Fruit fly (Drosophila melanogaster) whole organism, embryonic: ENCODE measurements around the gene CaMKI.

Experiments used
- Ada2b ChIP-seq: fragments of 200-800 bp; sonication (Bioruptor generic); IDR thresholded peaks from 2 replicates; pipeline ENCODE4 v1.3.6; 2022; ENCODE audit warnings: missing biosample characterization, missing genetic modification characterization
- Bteb2 ChIP-seq: fragments of 200-800 bp; sonication (Bioruptor generic); optimal IDR thresholded peaks from 2 replicates; lab custom pipeline; 2016; ENCODE audit warnings: missing biosample characterization, missing genetic modification characterization
- CG13624 ChIP-seq: fragments of 200-800 bp; sonication (Bioruptor generic); optimal IDR thresholded peaks from 2 replicates; lab custom pipeline; 2016; ENCODE audit warnings: missing biosample characterization, missing genetic modification characterization
- CG13894 ChIP-seq: fragments of 200-800 bp; sonication (Bioruptor generic); optimal IDR thresholded peaks from 3 replicates; lab custom pipeline; 2018; ENCODE audit warnings: missing biosample characterization, mild to moderate bottlenecking, missing genetic modification characterization, moderate library complexity
- CG14441 ChIP-seq: fragments of 200-800 bp; sonication (Bioruptor generic); IDR thresholded peaks from 2 replicates; pipeline ENCODE4 v1.3.6; 2022; ENCODE audit warnings: missing biosample characterization, missing genetic modification characterization
- CG1602 ChIP-seq: fragments of 200-800 bp; sonication (Bioruptor generic); optimal IDR thresholded peaks from 3 replicates; lab custom pipeline; 2016; ENCODE audit warnings: missing biosample characterization, missing genetic modification characterization
- CG2129 ChIP-seq: fragments of 200-800 bp; sonication (Bioruptor generic); IDR thresholded peaks from 2 replicates; pipeline ENCODE4 v1.3.6; 2022; ENCODE audit warnings: missing biosample characterization, missing genetic modification characterization; ENCODE audit not compliant: partially characterized antibody
- CG2199 ChIP-seq: fragments of 200-800 bp; sonication (Bioruptor generic); IDR thresholded peaks from 3 replicates; pipeline ENCODE4 v1.3.6; 2022; ENCODE audit warnings: missing biosample characterization, missing genetic modification characterization
- CG30403 ChIP-seq: fragments of 200-800 bp; sonication (Bioruptor generic); optimal IDR thresholded peaks from 3 replicates; lab custom pipeline; 2016; ENCODE audit warnings: missing biosample characterization, missing genetic modification characterization
- CG31224 ChIP-seq: fragments of 200-800 bp; sonication (Bioruptor generic); IDR thresholded peaks from 2 replicates; pipeline ENCODE4 v1.3.6; 2022; ENCODE audit warnings: missing biosample characterization, missing genetic modification characterization
- CG4854 ChIP-seq: fragments of 200-800 bp; sonication (Bioruptor generic); optimal IDR thresholded peaks from 2 replicates; lab custom pipeline; 2016; ENCODE audit warnings: missing biosample characterization, missing genetic modification characterization, inconsistent platforms
- CG6254 ChIP-seq: fragments of 200-800 bp; sonication (Bioruptor generic); optimal IDR thresholded peaks from 3 replicates; lab custom pipeline; 2017; ENCODE audit warnings: mild to moderate bottlenecking, missing biosample characterization, missing genetic modification reagents, missing genetic modification characterization
- CG6689 ChIP-seq: fragments of 200-800 bp; sonication (Bioruptor generic); IDR thresholded peaks from 2 replicates; pipeline ENCODE4 v1.3.6; 2022; ENCODE audit warnings: missing biosample characterization, missing genetic modification characterization
- CG6854 ChIP-seq: fragments of 200-800 bp; sonication (Bioruptor generic); optimal IDR thresholded peaks from 3 replicates; lab custom pipeline; 2017; ENCODE audit warnings: missing biosample characterization, mild to moderate bottlenecking, missing genetic modification characterization
- CG7357 ChIP-seq: fragments of 200-800 bp; sonication (Bioruptor generic); IDR thresholded peaks from 3 replicates; pipeline ENCODE4 v1.3.6; 2022; ENCODE audit warnings: missing biosample characterization, missing genetic modification characterization
- CG7745 ChIP-seq: fragments of 200-800 bp; sonication (Bioruptor generic); optimal IDR thresholded peaks from 2 replicates; lab custom pipeline; 2018; ENCODE audit warnings: missing biosample characterization, mild to moderate bottlenecking, missing genetic modification characterization, moderate library complexity
- CG8281 ChIP-seq: fragments of 200-800 bp; sonication (Bioruptor generic); optimal IDR thresholded peaks from 2 replicates; lab custom pipeline; 2018; ENCODE audit warnings: missing biosample characterization, mild to moderate bottlenecking, missing genetic modification characterization, moderate library complexity
- CG8478 ChIP-seq: fragments of >200 bp; optimal IDR thresholded peaks from 2 replicates; lab custom pipeline; 2018
- CrebB ChIP-seq: fragments of 200-800 bp; sonication (Bioruptor generic); optimal IDR thresholded peaks from 3 replicates; lab custom pipeline; 2018; ENCODE audit warnings: missing biosample characterization, mild to moderate bottlenecking, missing genetic modification characterization
- D ChIP-seq, 2 experiments: fragments of 200-800 bp in 1 of 2; fragments of >200 bp in 1 of 2; sonication (Bioruptor generic) in 1 of 2; optimal IDR thresholded peaks; 2 replicates in 1 of 2; 3 replicates in 1 of 2; lab custom pipeline; 2017; ENCODE audit warnings: mild to moderate bottlenecking in 1 of 2, missing biosample characterization in 1 of 2, missing genetic modification characterization in 1 of 2, missing genetic modification reagents in 1 of 2
- Dip2 ChIP-seq: fragments of 200-800 bp; sonication (Bioruptor generic); IDR thresholded peaks from 2 replicates; pipeline ENCODE4 v1.3.6; 2022; ENCODE audit warnings: missing biosample characterization, missing genetic modification characterization
- Fer3 ChIP-seq: fragments of 200-800 bp; sonication (Bioruptor generic); optimal IDR thresholded peaks from 2 replicates; lab custom pipeline; 2018; ENCODE audit warnings: missing biosample characterization, mild to moderate bottlenecking, missing genetic modification characterization, moderate library complexity
- Hey ChIP-seq: fragments of 200-800 bp; sonication (Bioruptor generic); optimal IDR thresholded peaks from 3 replicates; lab custom pipeline; 2018; ENCODE audit warnings: missing biosample characterization, mild to moderate bottlenecking, missing genetic modification characterization
- Hmr ChIP-seq: fragments of 200-800 bp; sonication (Bioruptor generic); optimal IDR thresholded peaks from 3 replicates; lab custom pipeline; 2017; ENCODE audit warnings: mild to moderate bottlenecking, missing biosample characterization, missing genetic modification reagents, missing genetic modification characterization
- MTF-1 ChIP-seq: fragments of 200-800 bp; sonication (Bioruptor generic); optimal IDR thresholded peaks from 2 replicates; lab custom pipeline; 2018; ENCODE audit warnings: missing biosample characterization, mild to moderate bottlenecking, missing genetic modification characterization, borderline replicate concordance
- NC2β ChIP-seq: fragments of 200-800 bp; sonication (Bioruptor generic); optimal IDR thresholded peaks from 2 replicates; lab custom pipeline; 2016; ENCODE audit warnings: missing biosample characterization, missing genetic modification characterization
- Nf-YC ChIP-seq: fragments of 200-800 bp; optimal IDR thresholded peaks from 3 replicates; lab custom pipeline; 2019; ENCODE audit warnings: missing biosample characterization, mild to moderate bottlenecking, missing genetic modification characterization, moderate library complexity
- Rfx ChIP-seq: fragments of 200-800 bp; sonication (Bioruptor generic); IDR thresholded peaks from 2 replicates; pipeline ENCODE4 v1.3.6; 2022; ENCODE audit warnings: missing biosample characterization, missing genetic modification characterization
- Scr ChIP-seq: fragments of 200-800 bp; sonication (Bioruptor generic); IDR thresholded peaks from 2 replicates; pipeline ENCODE4 v1.3.6; 2022; ENCODE audit warnings: missing biosample characterization, missing genetic modification characterization; ENCODE audit not compliant: partially characterized antibody
- Sox100B ChIP-seq: fragments of 200-800 bp; sonication (Bioruptor generic); optimal IDR thresholded peaks from 3 replicates; lab custom pipeline; 2018; ENCODE audit warnings: missing biosample characterization, mild to moderate bottlenecking, missing genetic modification characterization
- Usf ChIP-seq: fragments of 200-800 bp; sonication (Bioruptor generic); optimal IDR thresholded peaks from 2 replicates; lab custom pipeline; 2017; ENCODE audit warnings: missing genotype, missing biosample characterization, missing genetic modification characterization
- ac ChIP-seq: fragments of 200-800 bp; sonication (Bioruptor generic); optimal IDR thresholded peaks from 3 replicates; lab custom pipeline; 2017; ENCODE audit warnings: missing biosample characterization, mild to moderate bottlenecking, missing genetic modification characterization
- ato ChIP-seq: fragments of 200-800 bp; sonication (Bioruptor generic); IDR thresholded peaks from 2 replicates; pipeline ENCODE4 v1.3.6; 2022; ENCODE audit warnings: missing biosample characterization, missing genetic modification characterization; ENCODE audit not compliant: partially characterized antibody
- bigmax ChIP-seq: fragments of 200-800 bp; sonication (Bioruptor generic); optimal IDR thresholded peaks from 2 replicates; lab custom pipeline; 2018; ENCODE audit warnings: missing biosample characterization, mild to moderate bottlenecking, missing genetic modification characterization
- cad ChIP-seq: fragments of >200 bp; optimal IDR thresholded peaks from 2 replicates; lab custom pipeline; 2017; ENCODE audit warnings: missing biosample characterization, missing genetic modification characterization
- cg ChIP-seq: fragments of 200-800 bp; sonication (Bioruptor generic); optimal IDR thresholded peaks from 3 replicates; lab custom pipeline; 2019; ENCODE audit warnings: missing biosample characterization, mild to moderate bottlenecking, missing genetic modification characterization, moderate library complexity
- dan ChIP-seq: fragments of 200-800 bp; sonication (Bioruptor generic); IDR thresholded peaks from 2 replicates; pipeline ENCODE4 v1.3.6; 2022; ENCODE audit warnings: missing biosample characterization, missing genetic modification characterization
- fru ChIP-seq: fragments of >200 bp; optimal IDR thresholded peaks from 2 replicates; lab custom pipeline; 2017
- gem ChIP-seq: fragments of 200-800 bp; sonication (Bioruptor generic); optimal IDR thresholded peaks from 2 replicates; lab custom pipeline; 2019; ENCODE audit warnings: missing biosample characterization, mild to moderate bottlenecking, missing genetic modification characterization, moderate library complexity
- grau ChIP-seq: fragments of 200-800 bp; optimal IDR thresholded peaks from 3 replicates; lab custom pipeline; 2019; ENCODE audit warnings: missing biosample characterization, mild to moderate bottlenecking, missing genetic modification characterization, moderate library complexity
- ken ChIP-seq: fragments of 200-800 bp; sonication (Bioruptor generic); IDR thresholded peaks from 3 replicates; pipeline ENCODE4 v1.3.6; 2022; ENCODE audit warnings: missing biosample characterization, missing genetic modification characterization
- mirr ChIP-seq: fragments of 200-800 bp; sonication (Bioruptor generic); optimal IDR thresholded peaks from 3 replicates; lab custom pipeline; 2018; ENCODE audit warnings: missing biosample characterization, mild to moderate bottlenecking, missing genetic modification characterization
- phol ChIP-seq: fragments of 200-800 bp; sonication (Bioruptor generic); optimal IDR thresholded peaks from 3 replicates; lab custom pipeline; 2018; ENCODE audit warnings: missing biosample characterization, mild to moderate bottlenecking, missing genetic modification characterization, moderate library complexity
- prd ChIP-seq, 3 experiments: fragments of >200 bp in 2 of 3; fragments of 200-800 bp in 1 of 3; sonication (Bioruptor generic) in 1 of 3; optimal IDR thresholded peaks in 2 of 3; IDR thresholded peaks in 1 of 3; 2 replicates in 2 of 3; 3 replicates in 1 of 3; pipeline versions ENCODE4 v1.3.6 to Lab custom; 2017 to 2022; ENCODE audit warnings: missing biosample characterization in 1 of 3, missing genetic modification characterization in 1 of 3
- slbo ChIP-seq: fragments of 200-800 bp; sonication (Bioruptor generic); IDR thresholded peaks from 2 replicates; pipeline ENCODE4 v1.3.6; 2022; ENCODE audit warnings: missing biosample characterization, missing genetic modification characterization
- slp2 ChIP-seq: fragments of 200-800 bp; sonication (Bioruptor generic); optimal IDR thresholded peaks from 2 replicates; lab custom pipeline; 2016; ENCODE audit warnings: missing biosample characterization, missing genetic modification characterization
- sug ChIP-seq: fragments of 200-800 bp; optimal IDR thresholded peaks from 2 replicates; lab custom pipeline; 2019; ENCODE audit warnings: missing biosample characterization, mild to moderate bottlenecking, missing genetic modification characterization, moderate library complexity
- unpg ChIP-seq: fragments of 200-800 bp; sonication (Bioruptor generic); optimal IDR thresholded peaks from 3 replicates; lab custom pipeline; 2018; ENCODE audit warnings: missing biosample characterization, mild to moderate bottlenecking, missing genetic modification characterization, moderate library complexity
- vfl ChIP-seq: fragments of 200-800 bp; sonication (Bioruptor generic); optimal IDR thresholded peaks from 2 replicates; lab custom pipeline; 2016; ENCODE audit warnings: missing biosample characterization, missing genetic modification characterization
- vvl ChIP-seq: fragments of 200-800 bp; sonication (Bioruptor generic); IDR thresholded peaks from 2 replicates; pipeline ENCODE4 v1.3.6; 2022; ENCODE audit warnings: missing biosample characterization, missing genetic modification characterization

Gene CaMKI

dm6 chr4:497724-498123 lies 52.4 kb downstream of the CaMKI start (continued):
- TF ChIP-seq CG14441 (GFP tag; lab: Robert Waterston, UW) (peak; percentile 68; the same call in 1 of the 2 replicates), CG13624 (GFP tag; lab: Kevin White, UChicago) (peak; percentile 72), CG13894 (tag; lab: Kevin White, UChicago) (no peak), Ada2b (peak; percentile 52; the same call in 1 of the 2 replicates), Sox100B (GFP tag; lab: Kevin White, UChicago) (peak; percentile 94), NC2β (GFP tag; lab: Kevin White, UChicago) (peak; percentile 95), cg (GFP tag; lab: Kevin White, UChicago) (no peak), CG6689 (GFP tag; lab: Robert Waterston, UW) (peak; percentile 64; the same call in 1 of the 2 replicates), slp2 (peak; percentile 78), prd (optimal IDR thresholded peaks at IDR 0.05; lab: Kevin White, UChicago) (no peak), prd (GFP tag; IDR thresholded peaks at IDR 0.05; lab: Robert Waterston, UW) (no peak; the same call in 1 of the 3 replicates), MTF-1 (GFP tag; lab: Kevin White, UChicago) (peak; percentile 98), ac (peak; percentile 99), CG6254 (GFP tag; lab: Kevin White, UChicago) (peak; percentile 93), ato (GFP tag; lab: Robert Waterston, UW) (no peak), unpg (GFP tag; lab: Kevin White, UChicago) (peak; percentile 92), Hey (tag; lab: Kevin White, UChicago) (peak; percentile 90), gem (tag; lab: Kevin White, UChicago) (peak; percentile 91), CG8281 (tag; lab: Kevin White, UChicago) (peak; percentile 85), CG4854 (GFP tag; lab: Kevin White, UChicago) (peak; percentile 94), CG7357 (GFP tag; lab: Robert Waterston, UW) (peak; percentile 43; the same call in 1 of the 3 replicates), sug (peak; percentile 70), CG2199 (GFP tag; lab: Robert Waterston, UW) (peak; percentile 87; the same call in 2 of the 3 replicates), Bteb2 (GFP tag; lab: Kevin White, UChicago) (peak; percentile 80), CG6854 (GFP tag; lab: Kevin White, UChicago) (peak; percentile 94), CrebB (tag; lab: Kevin White, UChicago) (peak; percentile 97), cad (GFP tag; lab: Kevin White, UChicago) (no peak), fru (lab: Kevin White, UChicago) (no peak), grau (peak; percentile 76), Hmr (peak; percentile 92), Usf (GFP tag; lab: Kevin White, UChicago) (peak; percentile 63), mirr (GFP tag; lab: Kevin White, UChicago) (peak; percentile 87), CG31224 (no peak; the same call in 1 of the 2 replicates), CG2129 (GFP tag; lab: Robert Waterston, UW) (no peak), Scr (GFP tag; lab: Robert Waterston, UW) (no peak), CG30403 (peak; percentile 62), Rfx (GFP tag; lab: Robert Waterston, UW) (no peak; the same call in 1 of the 2 replicates), dan (no peak), Nf-YC (tag; lab: Kevin White, UChicago) (peak; percentile 70), vvl (GFP tag; lab: Robert Waterston, UW) (peak; percentile 87), CG7745 (peak; percentile 98), slbo (GFP tag; lab: Robert Waterston, UW) (no peak), D (optimal IDR thresholded peaks at IDR 0.05; lab: Kevin White, UChicago) (no peak), D (GFP tag; optimal IDR thresholded peaks at IDR 0.05; lab: Kevin White, UChicago) (peak; percentile 96), vfl (GFP tag; lab: Kevin White, UChicago) (peak; percentile 27), phol (tag; lab: Kevin White, UChicago) (peak; percentile 30), Fer3 (tag; lab: Kevin White, UChicago) (peak; percentile 88), Dip2 (GFP tag; lab: Robert Waterston, UW) (no peak), ken (GFP tag; lab: Robert Waterston, UW) (no peak; the same call in 2 of the 3 replicates), CG1602 (GFP tag; lab: Kevin White, UChicago) (peak; percentile 80), bigmax (GFP tag; lab: Kevin White, UChicago) (peak; percentile 76), CG8478 (lab: Kevin White, UChicago) (no peak)
